Fruit fly (Drosophila melanogaster): ENCODE results near the gene Ssl1.

DNA sequence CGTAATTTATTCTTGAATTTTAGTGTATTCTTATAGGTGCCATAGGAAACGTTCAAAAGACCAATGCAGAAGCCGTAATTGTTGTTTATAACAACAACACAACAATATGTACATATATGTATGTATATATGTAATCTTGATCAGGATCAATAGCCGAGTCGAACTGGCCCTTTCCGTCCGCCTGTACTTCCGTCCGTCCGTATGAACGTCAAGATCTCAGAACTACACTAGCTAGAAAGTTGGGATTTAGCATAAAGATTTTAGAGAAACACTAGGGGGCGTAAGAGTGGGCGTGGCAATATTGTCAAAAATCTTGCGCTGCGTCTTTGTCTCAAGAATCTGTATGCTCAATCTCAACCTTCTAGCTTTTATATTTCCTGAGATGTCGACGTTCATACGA, 5.6 kb downstream of the Ssl1 start:
- TF ChIP-seq h (optimal IDR thresholded peaks at IDR 0.05) (no peak), psq (optimal IDR thresholded peaks at IDR 0.05) (no peak), Myc (optimal IDR thresholded peaks at IDR 0.05) (no peak), Sin3A (optimal IDR thresholded peaks at IDR 0.05) (no peak)
